Worm (Caenorhabditis elegans) whole organism, L4 larva: ENCODE data around the gene twk-49.
A peak's percentile ranks its signal among the peaks of the same experiment; 100 is the strongest.

Experiments
- D1046.2 ChIP-seq: fragments of 200-800 bp; sonication (Bioruptor generic); IDR thresholded peaks from 2 replicates; pipeline ENCODE4 v1.3.6; 2022; ENCODE audit warnings: missing genetic modification characterization, missing compliant biosample characterization
- R02D3.7 ChIP-seq: fragments of 150-350 bp; sonication (generic microtip); optimal IDR thresholded peaks from 3 replicates; lab custom pipeline; 2014; ENCODE audit warnings: missing biosample characterization, missing genetic modification characterization
- Y105C5A.15 ChIP-seq: fragments of 200-800 bp; sonication (Bioruptor generic); IDR thresholded peaks from 2 replicates; pipeline ENCODE4 v1.3.6; 2022; ENCODE audit warnings: missing genetic modification characterization, missing compliant biosample characterization
- Y5F2A.4 ChIP-seq: fragments of 200-800 bp; sonication (Bioruptor generic); optimal IDR thresholded peaks from 2 replicates; lab custom pipeline; 2018; ENCODE audit warnings: mild to moderate bottlenecking, missing genetic modification characterization, missing compliant biosample characterization
- Y75B8A.6 ChIP-seq: fragments of 200-800 bp; sonication (Bioruptor generic); IDR thresholded peaks from 2 replicates; pipeline ENCODE4 v1.3.6; 2022; ENCODE audit warnings: missing genetic modification reagents, missing genetic modification characterization, missing compliant biosample characterization
- ZK337.2 ChIP-seq: fragments of 200-800 bp; sonication (Bioruptor generic); IDR thresholded peaks from 2 replicates; pipeline ENCODE4 v1.3.6; 2022; ENCODE audit warnings: missing genetic modification reagents, missing genetic modification characterization, missing compliant biosample characterization
- ZK546.5 ChIP-seq, 2 experiments: sonication (generic microtip); optimal IDR thresholded peaks; 2 replicates each; lab custom pipeline; 2017; ENCODE audit warnings: missing biosample characterization in 2 of 2, missing genetic modification characterization in 2 of 2
- aha-1 ChIP-seq: fragments of 150-350 bp; peaks from one replicate; lab custom pipeline; 2014; ENCODE audit warnings: missing biosample characterization, missing genetic modification characterization
- ama-1 ChIP-seq: fragments of 150-350 bp; optimal IDR thresholded peaks from 2 replicates; lab custom pipeline; 2014; ENCODE audit warnings: inconsistent platforms, mixed read lengths
- arid-1 ChIP-seq: fragments of 200-800 bp; sonication (Bioruptor generic); conservative IDR thresholded peaks from 2 replicates; pipeline ENCODE4 v1.3.6; 2022; ENCODE audit warnings: missing genetic modification reagents, missing genetic modification characterization, missing compliant biosample characterization
- attf-4 ChIP-seq: sonication (generic microtip); optimal IDR thresholded peaks from 3 replicates; lab custom pipeline; 2017; ENCODE audit warnings: missing biosample characterization, missing genetic modification characterization
- ceh-20 ChIP-seq: fragments of 200-800 bp; sonication (Bioruptor generic); IDR thresholded peaks from 2 replicates; pipeline ENCODE4 v1.3.6; 2022; ENCODE audit warnings: missing genetic modification reagents, missing genetic modification characterization, missing compliant biosample characterization
- daf-12 ChIP-seq: fragments of 150-350 bp; optimal IDR thresholded peaks from 2 replicates; lab custom pipeline; 2014; ENCODE audit warnings: missing biosample characterization, missing genetic modification reagents, missing genetic modification characterization
- daf-16 ChIP-seq, 3 experiments: sonication (generic microtip); optimal IDR thresholded peaks; 2 replicates each; lab custom pipeline; 2016 to 2017; ENCODE audit warnings: missing genetic modification characterization in 3 of 3, missing genetic modification reagents in 3 of 3, mild to moderate bottlenecking in 2 of 3, missing compliant biosample characterization in 2 of 3, missing biosample characterization in 1 of 3, moderate library complexity in 1 of 3
- daf-8 ChIP-seq: fragments of 200-800 bp; sonication (Bioruptor generic); IDR thresholded peaks from 2 replicates; pipeline ENCODE4 v1.3.6; 2022; ENCODE audit warnings: missing genetic modification characterization, missing compliant biosample characterization
- dmd-6 ChIP-seq: fragments of 200-800 bp; sonication (Bioruptor generic); IDR thresholded peaks from 2 replicates; pipeline ENCODE4 v1.3.6; 2022; ENCODE audit warnings: missing genetic modification reagents, missing genetic modification characterization, missing compliant biosample characterization
- dpl-1 ChIP-seq: fragments of 150-350 bp; optimal IDR thresholded peaks from 2 replicates; lab custom pipeline; 2014; ENCODE audit warnings: missing biosample characterization, missing genetic modification reagents, missing genetic modification characterization
- duxl-1 ChIP-seq: sonication (generic microtip); optimal IDR thresholded peaks from 2 replicates; lab custom pipeline; 2016; ENCODE audit warnings: mild to moderate bottlenecking, missing genetic modification characterization, moderate library complexity, missing compliant biosample characterization; ENCODE audit not compliant: poor library complexity
- dve-1 ChIP-seq: sonication (generic microtip); optimal IDR thresholded peaks from 2 replicates; lab custom pipeline; 2017; ENCODE audit warnings: antibody characterized with exemption, mild to moderate bottlenecking, missing genetic modification characterization, missing compliant biosample characterization; ENCODE audit not compliant: insufficient read depth
- fkh-10 ChIP-seq: fragments of 150-350 bp; optimal IDR thresholded peaks from 2 replicates; lab custom pipeline; 2014; ENCODE audit warnings: missing biosample characterization, missing genetic modification reagents, missing genetic modification characterization
- gei-8 ChIP-seq: fragments of 200-800 bp; sonication (Bioruptor generic); optimal IDR thresholded peaks from 2 replicates; lab custom pipeline; 2018; ENCODE audit warnings: mild to moderate bottlenecking, missing genetic modification characterization, missing compliant biosample characterization
- hif-1 ChIP-seq, 2 experiments: sonication (generic microtip); optimal IDR thresholded peaks; 2 replicates each; lab custom pipeline; 2016 to 2017; ENCODE audit warnings: missing compliant biosample characterization in 2 of 2, missing genetic modification characterization in 2 of 2, missing genetic modification reagents in 2 of 2, missing genotype in 2 of 2, mild to moderate bottlenecking in 1 of 2
- hlh-11 ChIP-seq: fragments of 200-800 bp; sonication (Bioruptor generic); optimal IDR thresholded peaks from 2 replicates; lab custom pipeline; 2018; ENCODE audit warnings: mild to moderate bottlenecking, missing genetic modification characterization, missing compliant biosample characterization
- hlh-30 ChIP-seq: sonication (generic microtip); optimal IDR thresholded peaks from 2 replicates; lab custom pipeline; 2017; ENCODE audit warnings: antibody characterized with exemption, mild to moderate bottlenecking, missing genetic modification characterization, missing compliant biosample characterization; ENCODE audit not compliant: insufficient read depth
- hmg-1.1 ChIP-seq: fragments of 200-800 bp; sonication (Bioruptor generic); IDR thresholded peaks from 2 replicates; pipeline ENCODE4 v1.3.6; 2022; ENCODE audit warnings: missing genetic modification reagents, missing genetic modification characterization, missing compliant biosample characterization
- lin-13 ChIP-seq: fragments of 150-350 bp; optimal IDR thresholded peaks from 2 replicates; lab custom pipeline; 2014; ENCODE audit warnings: missing biosample characterization, missing genetic modification reagents, missing genetic modification characterization
- lin-38 ChIP-seq: fragments of 200-800 bp; sonication (Bioruptor generic); IDR thresholded peaks from 2 replicates; pipeline ENCODE4 v1.3.6; 2022; ENCODE audit warnings: missing genetic modification reagents, missing genetic modification characterization, missing compliant biosample characterization
- lsy-2 ChIP-seq, 2 experiments: fragments of 150-350 bp in 1 of 2; sonication (generic microtip) in 1 of 2; optimal IDR thresholded peaks; 2 replicates each; lab custom pipeline; 2014 to 2017; ENCODE audit warnings: missing biosample characterization in 2 of 2, missing genetic modification characterization in 2 of 2
- mdt-29 ChIP-seq: fragments of 200-800 bp; sonication (Bioruptor generic); IDR thresholded peaks from 2 replicates; pipeline ENCODE4 v1.3.6; 2022; ENCODE audit warnings: missing genetic modification reagents, missing genetic modification characterization, missing compliant biosample characterization
- mep-1 ChIP-seq: fragments of 150-350 bp; sonication (generic microtip); optimal IDR thresholded peaks from 3 replicates; lab custom pipeline; 2014; ENCODE audit warnings: missing biosample characterization, missing genetic modification characterization
- mes-2 ChIP-seq: sonication (generic microtip); optimal IDR thresholded peaks from 2 replicates; lab custom pipeline; 2016; ENCODE audit warnings: missing genotype, mild to moderate bottlenecking, missing genetic modification characterization, missing compliant biosample characterization; ENCODE audit not compliant: poor library complexity, severe bottlenecking
- mxl-3 ChIP-seq: fragments of 200-800 bp; sonication (Bioruptor generic); optimal IDR thresholded peaks from 2 replicates; lab custom pipeline; 2018; ENCODE audit warnings: mild to moderate bottlenecking, missing genetic modification characterization, missing compliant biosample characterization
- nhr-11 ChIP-seq: fragments of 150-350 bp; optimal IDR thresholded peaks from 2 replicates; lab custom pipeline; 2014; ENCODE audit warnings: missing biosample characterization, missing genetic modification characterization
- nhr-237 ChIP-seq: sonication (generic microtip); optimal IDR thresholded peaks from 2 replicates; lab custom pipeline; 2017; ENCODE audit warnings: missing biosample characterization, missing genetic modification characterization
- nhr-25 ChIP-seq: sonication (generic microtip); optimal IDR thresholded peaks from 2 replicates; lab custom pipeline; 2017; ENCODE audit warnings: missing genetic modification characterization, mild to moderate bottlenecking, missing compliant biosample characterization, antibody characterized with exemption, moderate library complexity, borderline replicate concordance; ENCODE audit not compliant: insufficient read depth
- nhr-28 ChIP-seq: fragments of 150-350 bp; optimal IDR thresholded peaks from 2 replicates; lab custom pipeline; 2014; ENCODE audit warnings: missing biosample characterization, missing genetic modification characterization
- nhr-41 ChIP-seq: fragments of 200-800 bp; sonication (Bioruptor generic); IDR thresholded peaks from 2 replicates; pipeline ENCODE4 v1.3.6; 2022; ENCODE audit warnings: missing genetic modification reagents, missing genetic modification characterization, missing compliant biosample characterization
- nhr-6 ChIP-seq: fragments of 150-350 bp; optimal IDR thresholded peaks from 2 replicates; lab custom pipeline; 2014; ENCODE audit warnings: missing biosample characterization, missing genetic modification characterization
- nhr-77 ChIP-seq: fragments of 150-350 bp; optimal IDR thresholded peaks from 2 replicates; lab custom pipeline; 2014; ENCODE audit warnings: missing biosample characterization, missing genetic modification characterization
- pha-4 ChIP-seq, 2 experiments: fragments of 150-350 bp in 1 of 2; fragments of 200-800 bp in 1 of 2; sonication (Bioruptor generic) in 1 of 2; IDR thresholded peaks in 1 of 2; optimal IDR thresholded peaks in 1 of 2; 2 replicates each; pipeline versions ENCODE4 v1.3.6 to Lab custom; 2014 to 2022; ENCODE audit warnings: missing genetic modification characterization in 2 of 2, missing genetic modification reagents in 2 of 2, missing biosample characterization in 1 of 2, missing compliant biosample characterization in 1 of 2
- pqm-1 ChIP-seq: sonication (generic microtip); optimal IDR thresholded peaks from 2 replicates; lab custom pipeline; 2017; ENCODE audit warnings: missing biosample characterization, missing genetic modification characterization
- rbr-2 ChIP-seq: sonication (generic microtip); optimal IDR thresholded peaks from 2 replicates; lab custom pipeline; 2016; ENCODE audit warnings: missing genotype, missing genetic modification characterization, missing compliant biosample characterization
- tag-97 ChIP-seq: fragments of 200-800 bp; sonication (Bioruptor generic); IDR thresholded peaks from 2 replicates; pipeline ENCODE4 v1.3.6; 2022; ENCODE audit warnings: missing genetic modification characterization, missing compliant biosample characterization
- unc-130 ChIP-seq: sonication (generic microtip); optimal IDR thresholded peaks from 2 replicates; lab custom pipeline; 2016; ENCODE audit warnings: missing genetic modification reagents, missing genetic modification characterization, missing compliant biosample characterization
- vab-7 ChIP-seq: fragments of 200-800 bp; sonication (Bioruptor generic); IDR thresholded peaks from 2 replicates; pipeline ENCODE4 v1.3.6; 2022; ENCODE audit warnings: missing genetic modification reagents, missing genetic modification characterization, missing compliant biosample characterization
- zfp-2 ChIP-seq: sonication (generic microtip); optimal IDR thresholded peaks from 2 replicates; lab custom pipeline; 2016; ENCODE audit warnings: mild to moderate bottlenecking, missing genetic modification characterization, missing compliant biosample characterization
- zip-2 ChIP-seq: fragments of 150-350 bp; optimal IDR thresholded peaks from 2 replicates; lab custom pipeline; 2014; ENCODE audit warnings: missing biosample characterization, missing genetic modification characterization
- ztf-11 ChIP-seq: fragments of 150-350 bp; optimal IDR thresholded peaks from 2 replicates; lab custom pipeline; 2014; ENCODE audit warnings: missing biosample characterization, missing genetic modification characterization
- ztf-7 ChIP-seq: fragments of 150-350 bp; optimal IDR thresholded peaks from 2 replicates; lab custom pipeline; 2014; ENCODE audit warnings: missing biosample characterization, missing genetic modification characterization

Gene twk-49

DNA sequence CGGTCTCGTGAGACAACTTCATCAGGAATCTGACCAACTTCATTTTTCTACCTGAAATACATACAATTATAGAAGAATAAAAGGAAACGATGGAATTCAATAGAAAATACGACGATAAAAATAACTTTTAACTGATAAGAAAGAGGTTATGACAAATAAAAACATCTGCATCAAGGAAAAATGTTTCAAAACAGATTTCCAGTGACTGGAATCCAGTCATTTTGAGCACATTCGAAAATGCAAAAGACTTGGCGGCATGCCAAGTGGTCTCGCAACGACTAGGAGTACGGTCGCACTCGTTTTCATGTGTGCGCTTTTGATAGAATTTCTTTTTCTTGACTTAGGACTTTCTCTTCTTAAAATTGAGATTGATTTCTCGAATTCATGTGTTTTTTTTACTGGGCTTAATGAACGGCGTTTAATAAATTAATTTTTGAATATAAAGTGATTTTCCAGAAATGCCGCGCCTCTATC lies 9.2 kb downstream of the twk-49 start, which contains the start of the genes snr-3 and rsp-5:
TSS of gene snr-3 (minus strand) at position 51 of the 474 bp plus-strand sequence.
TSS of gene rsp-5 (plus strand) at position 455 of the 474 bp plus-strand sequence.
- peak; percentile 76 for TF ChIP-seq mep-1 (tag; lab: Kevin White, UChicago)
- peak; percentile 22 for TF ChIP-seq ztf-7 (tag; lab: Kevin White, UChicago)
- TF ChIP-seq dve-1 (tag; lab: Kevin White, UChicago) = peak; percentile 73
- peak; percentile 23 for TF ChIP-seq unc-130 (GFP tag; lab: Kevin White, UChicago)
- peak; percentile 29 for TF ChIP-seq zfp-2
- peak; percentile 76 for TF ChIP-seq hlh-30
- peak; percentile 82 for TF ChIP-seq mes-2
- peak; percentile 36 for TF ChIP-seq rbr-2 (tag; lab: Kevin White, UChicago)
- no peak for TF ChIP-seq pha-4 (GFP tag; IDR thresholded peaks at IDR 0.05; lab: Robert Waterston, UW)
- TF ChIP-seq pha-4 (tag; optimal IDR thresholded peaks at IDR 0.05; lab: Kevin White, UChicago) = peak; percentile 91
- peak in 1 of 2 experiments; percentile 50 for TF ChIP-seq hif-1 (tag; optimal IDR thresholded peaks at IDR 0.05; lab: Kevin White, UChicago)
- peak; percentile 77 for TF ChIP-seq nhr-77 (tag; lab: Kevin White, UChicago)
- TF ChIP-seq ama-1 (lab: Kevin White, UChicago) = peak; percentile 4
- peak; percentile 29; the same call in 1 of the 2 replicates for TF ChIP-seq dmd-6
- TF ChIP-seq daf-16 (GFP tag; optimal IDR thresholded peaks at IDR 0.05; lab: Kevin White, UChicago) = no peak
- TF ChIP-seq daf-16 (tag; optimal IDR thresholded peaks at IDR 0.05; lab: Kevin White, UChicago) = peak; percentile 40
- TF ChIP-seq nhr-25 (tag; lab: Kevin White, UChicago) = peak; percentile 61
- TF ChIP-seq arid-1 (GFP tag; lab: Robert Waterston, UW) = 0 out of 2 replicates have a peak, but pooled peaks have one; percentile 50
- peak; percentile 81 for TF ChIP-seq dpl-1
- TF ChIP-seq vab-7 (GFP tag; lab: Robert Waterston, UW) = no peak
- TF ChIP-seq lin-38 (GFP tag; lab: Robert Waterston, UW) = peak; percentile 72
- no peak for TF ChIP-seq ceh-20 (GFP tag; lab: Robert Waterston, UW)
- no peak for TF ChIP-seq zip-2 (tag; lab: Kevin White, UChicago)
- peak; percentile 58 for TF ChIP-seq nhr-28 (tag; lab: Kevin White, UChicago)
- peak; percentile 54 for TF ChIP-seq hlh-11 (tag; lab: Kevin White, UChicago)
- TF ChIP-seq mdt-29 = no peak
- peak; percentile 47; the same call in 1 of the 2 replicates for TF ChIP-seq hmg-1.1 (GFP tag; lab: Robert Waterston, UW)
- peak; percentile 7 for TF ChIP-seq fkh-10 (GFP tag; lab: Kevin White, UChicago)
- TF ChIP-seq mxl-3 (GFP tag; lab: Kevin White, UChicago) = no peak
- TF ChIP-seq D1046.2 = peak; percentile 98
- TF ChIP-seq Y5F2A.4 = no peak
- peak; percentile 53 for TF ChIP-seq lin-13 (GFP tag; lab: Kevin White, UChicago)
- peak; percentile 24 for TF ChIP-seq duxl-1 (tag; lab: Kevin White, UChicago)
- peak; percentile 92 to 99 for TF ChIP-seq lsy-2 (tag; optimal IDR thresholded peaks at IDR 0.05; lab: Kevin White, UChicago)
- TF ChIP-seq pqm-1 (tag; lab: Kevin White, UChicago) = no peak
- TF ChIP-seq nhr-11 = peak; percentile 30
- no peak for TF ChIP-seq nhr-237 (tag; lab: Kevin White, UChicago)
- peak; percentile 83 for TF ChIP-seq nhr-6 (tag; lab: Kevin White, UChicago)
- TF ChIP-seq aha-1 (tag; lab: Kevin White, UChicago) = peak; percentile 95

- TF ChIP-seq fkh-10 (GFP tag; lab: Kevin White, UChicago) (no peak), nhr-28 (tag; lab: Kevin White, UChicago) (peak; percentile 99), nhr-41 (GFP tag; lab: Robert Waterston, UW) (no peak), Y75B8A.6 (GFP tag; lab: Robert Waterston, UW) (no peak), ZK337.2 (GFP tag; lab: Robert Waterston, UW) (no peak), dmd-6 (peak; percentile 58), gei-8 (GFP tag; lab: Kevin White, UChicago) (no peak), tag-97 (GFP tag; lab: Robert Waterston, UW) (no peak), ztf-11 (tag; lab: Kevin White, UChicago) (no peak), hlh-30 (no peak), dpl-1 (no peak), attf-4 (tag; lab: Kevin White, UChicago) (no peak), R02D3.7 (tag; lab: Kevin White, UChicago) (no peak), mdt-29 (no peak), daf-12 (no peak), Y105C5A.15 (GFP tag; lab: Robert Waterston, UW) (no peak), ZK546.5 (tag; optimal IDR thresholded peaks at IDR 0.05; lab: Kevin White, UChicago) (no peak), daf-8 (GFP tag; lab: Robert Waterston, UW) (no peak)
Measured at ce11 chrII:6486344-6486743, 12.6 kb downstream of the twk-49 start.
